Worm (Caenorhabditis elegans) whole organism, young adult: ENCODE measurements around the gene gbh-2.

Experiments used
- B0336.3 ChIP-seq: fragments of 200-800 bp; sonication (Bioruptor generic); IDR thresholded peaks from 2 replicates; pipeline ENCODE4 v1.3.6; 2022; ENCODE audit warnings: missing genetic modification characterization, missing compliant biosample characterization
- C17E4.6 ChIP-seq: fragments of 200-800 bp; sonication (Bioruptor generic); IDR thresholded peaks from 2 replicates; pipeline ENCODE4 v1.3.6; 2022; ENCODE audit warnings: missing genetic modification reagents, missing genetic modification characterization, missing compliant biosample characterization
- D2030.7 ChIP-seq: fragments of 200-800 bp; sonication (Bioruptor generic); IDR thresholded peaks from 2 replicates; pipeline ENCODE4 v1.3.6; 2022; ENCODE audit warnings: missing genetic modification reagents, missing genetic modification characterization, missing compliant biosample characterization
- F10E7.11 ChIP-seq: sonication (generic microtip); optimal IDR thresholded peaks from 2 replicates; lab custom pipeline; 2017; ENCODE audit warnings: mild to moderate bottlenecking, missing genetic modification characterization, moderate library complexity, missing compliant biosample characterization
- F49E8.2 ChIP-seq: sonication (generic microtip); optimal IDR thresholded peaks from 3 replicates; lab custom pipeline; 2017; ENCODE audit warnings: missing genetic modification characterization, mild to moderate bottlenecking, missing compliant biosample characterization, antibody characterized with exemption, moderate library complexity; ENCODE audit not compliant: insufficient read depth
- F57C9.4 ChIP-seq: sonication (generic microtip); optimal IDR thresholded peaks from 2 replicates; lab custom pipeline; 2017; ENCODE audit warnings: mild to moderate bottlenecking, missing genetic modification characterization, missing compliant biosample characterization
- T26A5.8 ChIP-seq: sonication (generic microtip); optimal IDR thresholded peaks from 2 replicates; lab custom pipeline; 2016; ENCODE audit warnings: missing genetic modification characterization, missing compliant biosample characterization
- Y53G8AR.9 ChIP-seq: fragments of 200-800 bp; sonication (Bioruptor generic); conservative IDR thresholded peaks from 2 replicates; pipeline ENCODE4 v1.3.6; 2022; ENCODE audit warnings: missing genetic modification reagents, missing genetic modification characterization, missing compliant biosample characterization
- Y79H2A.3 ChIP-seq: fragments of 200-800 bp; sonication (Bioruptor generic); conservative IDR thresholded peaks from 2 replicates; pipeline ENCODE4 v1.3.6; 2022; ENCODE audit warnings: missing genetic modification reagents, missing genetic modification characterization, missing compliant biosample characterization
- aptf-2 ChIP-seq: fragments of 200-800 bp; sonication (Bioruptor generic); conservative IDR thresholded peaks from 2 replicates; pipeline ENCODE4 v1.3.6; 2022; ENCODE audit warnings: missing genetic modification reagents, missing genetic modification characterization, missing compliant biosample characterization
- aptf-3 ChIP-seq: fragments of 200-800 bp; sonication (Bioruptor generic); IDR thresholded peaks from 2 replicates; pipeline ENCODE4 v1.3.6; 2022; ENCODE audit warnings: missing genetic modification characterization, missing compliant biosample characterization
- atf-7 ChIP-seq: sonication (generic microtip); optimal IDR thresholded peaks from 2 replicates; lab custom pipeline; 2017; ENCODE audit warnings: mild to moderate bottlenecking, missing genetic modification characterization, missing compliant biosample characterization
- attf-3 ChIP-seq: fragments of 200-800 bp; sonication (Bioruptor generic); conservative IDR thresholded peaks from 2 replicates; pipeline ENCODE4 v1.3.6; 2022; ENCODE audit warnings: missing genetic modification reagents, missing genetic modification characterization, missing compliant biosample characterization
- attf-6 ChIP-seq: fragments of 200-800 bp; sonication (Bioruptor generic); IDR thresholded peaks from 2 replicates; pipeline ENCODE4 v1.3.6; 2022; ENCODE audit warnings: missing genetic modification reagents, missing genetic modification characterization, missing compliant biosample characterization
- bed-1 ChIP-seq: fragments of 200-800 bp; sonication (Bioruptor generic); IDR thresholded peaks from 2 replicates; pipeline ENCODE4 v1.3.6; 2022; ENCODE audit warnings: missing genetic modification reagents, missing genetic modification characterization, missing compliant biosample characterization
- ceh-100 ChIP-seq: fragments of 200-800 bp; sonication (Bioruptor generic); IDR thresholded peaks from 2 replicates; pipeline ENCODE4 v1.3.6; 2022; ENCODE audit warnings: missing genetic modification reagents, missing genetic modification characterization, missing compliant biosample characterization
- ceh-40 ChIP-seq: fragments of 200-800 bp; sonication (Bioruptor generic); IDR thresholded peaks from 2 replicates; pipeline ENCODE4 v1.3.6; 2022; ENCODE audit warnings: missing genetic modification characterization, missing compliant biosample characterization
- ceh-79 ChIP-seq: sonication (generic microtip); optimal IDR thresholded peaks from 2 replicates; lab custom pipeline; 2017; ENCODE audit warnings: mild to moderate bottlenecking, missing genetic modification characterization, missing compliant biosample characterization
- chd-7 ChIP-seq: sonication (generic microtip); optimal IDR thresholded peaks from 2 replicates; lab custom pipeline; 2016; ENCODE audit warnings: mild to moderate bottlenecking, missing genetic modification characterization, moderate library complexity, missing compliant biosample characterization
- dpl-1 ChIP-seq: fragments of 150-350 bp; optimal IDR thresholded peaks from 2 replicates; lab custom pipeline; 2014; ENCODE audit warnings: missing biosample characterization, missing genetic modification reagents, missing genetic modification characterization
- egl-44 ChIP-seq: fragments of 200-800 bp; sonication (Bioruptor generic); IDR thresholded peaks from 2 replicates; pipeline ENCODE4 v1.3.6; 2022; ENCODE audit warnings: missing genetic modification reagents, missing genetic modification characterization, missing compliant biosample characterization
- hlh-12 ChIP-seq: sonication (generic microtip); optimal IDR thresholded peaks from 2 replicates; lab custom pipeline; 2016; ENCODE audit warnings: missing genetic modification characterization, missing compliant biosample characterization
- hsf-1 ChIP-seq: fragments of 200-800 bp; sonication (Bioruptor generic); IDR thresholded peaks from 2 replicates; pipeline ENCODE4 v1.3.6; 2022; ENCODE audit warnings: missing genetic modification reagents, missing genetic modification characterization, missing compliant biosample characterization
- lag-1 ChIP-seq: fragments of 200-800 bp; sonication (Bioruptor generic); IDR thresholded peaks from 2 replicates; pipeline ENCODE4 v1.3.6; 2022; ENCODE audit warnings: missing genetic modification reagents, missing genetic modification characterization, missing compliant biosample characterization
- lin-26 ChIP-seq: fragments of 200-800 bp; sonication (Bioruptor generic); IDR thresholded peaks from 2 replicates; pipeline ENCODE4 v1.3.6; 2022; ENCODE audit warnings: missing genetic modification reagents, missing genetic modification characterization, missing compliant biosample characterization
- lin-54 ChIP-seq: fragments of 200-800 bp; sonication (Bioruptor generic); optimal IDR thresholded peaks from 2 replicates; lab custom pipeline; 2018; ENCODE audit warnings: mild to moderate bottlenecking, missing genetic modification characterization, missing compliant biosample characterization
- lsl-1 ChIP-seq: fragments of 200-800 bp; sonication (Bioruptor generic); optimal IDR thresholded peaks from 2 replicates; lab custom pipeline; 2018; ENCODE audit warnings: mild to moderate bottlenecking, missing genetic modification characterization, moderate library complexity, missing compliant biosample characterization
- lsy-27 ChIP-seq: sonication (generic microtip); optimal IDR thresholded peaks from 2 replicates; lab custom pipeline; 2017; ENCODE audit warnings: missing genetic modification characterization, mild to moderate bottlenecking, missing compliant biosample characterization, antibody characterized with exemption, missing genotype, borderline replicate concordance; ENCODE audit not compliant: insufficient read depth
- madf-10 ChIP-seq: sonication (generic microtip); optimal IDR thresholded peaks from 2 replicates; lab custom pipeline; 2016; ENCODE audit warnings: mild to moderate bottlenecking, missing genetic modification characterization, missing compliant biosample characterization
- madf-6 ChIP-seq: fragments of 200-800 bp; sonication (Bioruptor generic); IDR thresholded peaks from 2 replicates; pipeline ENCODE4 v1.3.6; 2022; ENCODE audit warnings: missing genetic modification reagents, missing genetic modification characterization, missing compliant biosample characterization
- mes-4 ChIP-seq: sonication (generic microtip); optimal IDR thresholded peaks from 2 replicates; lab custom pipeline; 2016; ENCODE audit warnings: missing genotype, missing genetic modification characterization, missing compliant biosample characterization
- nfya-2 ChIP-seq: fragments of 200-800 bp; sonication (Bioruptor generic); IDR thresholded peaks from 2 replicates; pipeline ENCODE4 v1.3.6; 2022; ENCODE audit warnings: missing genetic modification reagents, missing genetic modification characterization, missing compliant biosample characterization
- nhr-120 ChIP-seq: fragments of 200-800 bp; sonication (Bioruptor generic); IDR thresholded peaks from 2 replicates; pipeline ENCODE4 v1.3.6; 2022; ENCODE audit warnings: missing genetic modification characterization, missing compliant biosample characterization
- repo-1 ChIP-seq: sonication (generic microtip); optimal IDR thresholded peaks from 2 replicates; lab custom pipeline; 2017; ENCODE audit warnings: mild to moderate bottlenecking, missing genetic modification characterization, missing compliant biosample characterization
- snpc-1.1 ChIP-seq: sonication (generic microtip); optimal IDR thresholded peaks from 2 replicates; lab custom pipeline; 2017; ENCODE audit warnings: missing genetic modification characterization, mild to moderate bottlenecking, missing compliant biosample characterization, antibody characterized with exemption, moderate library complexity, missing genotype, missing genetic modification reagents; ENCODE audit not compliant: insufficient read depth
- somi-1 ChIP-seq: fragments of 200-800 bp; sonication (Bioruptor generic); optimal IDR thresholded peaks from 2 replicates; lab custom pipeline; 2018; ENCODE audit warnings: mild to moderate bottlenecking, missing genetic modification characterization, missing compliant biosample characterization
- sptf-2 ChIP-seq: fragments of 200-800 bp; sonication (Bioruptor generic); optimal IDR thresholded peaks from 2 replicates; lab custom pipeline; 2018; ENCODE audit warnings: mild to moderate bottlenecking, missing genetic modification characterization, missing compliant biosample characterization
- tlf-1 ChIP-seq: fragments of 200-800 bp; sonication (Bioruptor generic); optimal IDR thresholded peaks from 2 replicates; lab custom pipeline; 2018; ENCODE audit warnings: mild to moderate bottlenecking, missing genetic modification characterization, missing compliant biosample characterization
- unc-130 ChIP-seq: sonication (generic microtip); optimal IDR thresholded peaks from 2 replicates; lab custom pipeline; 2016; ENCODE audit warnings: missing genetic modification reagents, missing genetic modification characterization, missing compliant biosample characterization
- unc-62 ChIP-seq: fragments of 150-350 bp; optimal IDR thresholded peaks from 2 replicates; lab custom pipeline; 2014; ENCODE audit warnings: missing biosample characterization, missing genetic modification reagents, missing genetic modification characterization
- ztf-18 ChIP-seq: sonication (generic microtip); optimal IDR thresholded peaks from 2 replicates; lab custom pipeline; 2016; ENCODE audit warnings: missing genotype, mild to moderate bottlenecking, missing genetic modification characterization, missing compliant biosample characterization
- ztf-3 ChIP-seq: fragments of 200-800 bp; sonication (Bioruptor generic); optimal IDR thresholded peaks from 2 replicates; lab custom pipeline; 2018; ENCODE audit warnings: mild to moderate bottlenecking, missing genetic modification characterization, missing compliant biosample characterization

gbh-2 gene

DNA sequence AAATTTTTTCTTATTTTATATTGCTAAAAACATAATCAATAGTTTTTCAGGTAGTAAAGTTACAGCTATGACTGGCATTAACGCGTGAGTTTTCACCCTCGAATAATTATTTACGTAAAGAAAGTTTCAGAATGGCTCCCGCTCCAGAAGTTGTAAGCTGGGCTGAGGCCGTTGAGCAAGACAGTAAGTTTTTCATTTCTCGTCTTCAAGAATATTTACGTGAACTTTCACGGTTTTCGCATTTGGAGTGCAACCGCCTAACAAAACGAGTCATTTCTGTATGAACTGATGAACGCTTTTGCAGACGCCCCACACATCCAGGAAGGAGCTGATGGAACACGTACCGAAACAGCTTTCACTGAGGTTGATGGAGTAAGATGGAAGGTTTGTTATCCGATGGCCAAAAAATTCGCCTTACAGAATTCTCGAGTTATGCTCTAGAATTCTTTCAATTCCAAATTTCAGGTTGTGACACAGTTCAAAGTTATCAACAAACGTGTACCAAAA, 42.9 kb upstream of the gbh-2 start, which contains the start of gene eif-3.G:
Gene eif-3.G (plus strand): TSS at position 51 of the 507 bp plus-strand sequence.
- TF ChIP-seq attf-3 (GFP tag; lab: Robert Waterston, UW) (no peak), atf-7 (tag; lab: Kevin White, UChicago) (no peak), snpc-1.1 (tag; lab: Kevin White, UChicago) (no peak), T26A5.8 (no peak), hsf-1 (GFP tag; lab: Robert Waterston, UW) (0 out of 2 replicates have a peak, but pooled peaks have one; percentile 39), D2030.7 (GFP tag; lab: Robert Waterston, UW) (peak; percentile 34; the same call in 1 of the 2 replicates), aptf-2 (GFP tag; lab: Robert Waterston, UW) (no peak), ceh-40 (no peak), repo-1 (tag; lab: Kevin White, UChicago) (no peak), egl-44 (no peak), ceh-100 (GFP tag; lab: Robert Waterston, UW) (no peak), lsy-27 (no peak), somi-1 (GFP tag; lab: Kevin White, UChicago) (no peak), lsl-1 (GFP tag; lab: Kevin White, UChicago) (no peak), F57C9.4 (tag; lab: Kevin White, UChicago) (no peak), dpl-1 (GFP tag; lab: Kevin White, UChicago) (no peak), ztf-3 (GFP tag; lab: Kevin White, UChicago) (no peak), sptf-2 (no peak), tlf-1 (GFP tag; lab: Kevin White, UChicago) (no peak), mes-4 (tag; lab: Kevin White, UChicago) (no peak), F10E7.11 (tag; lab: Kevin White, UChicago) (no peak), C17E4.6 (GFP tag; lab: Robert Waterston, UW) (no peak), nhr-120 (GFP tag; lab: Robert Waterston, UW) (no peak), attf-6 (GFP tag; lab: Robert Waterston, UW) (no peak), chd-7 (no peak), madf-10 (tag; lab: Kevin White, UChicago) (no peak), B0336.3 (GFP tag; lab: Robert Waterston, UW) (no peak), unc-62 (GFP tag; lab: Kevin White, UChicago) (no peak), lin-26 (0 out of 2 replicates have a peak, but pooled peaks have one; percentile 22), aptf-3 (GFP tag; lab: Robert Waterston, UW) (no peak), lag-1 (GFP tag; lab: Robert Waterston, UW) (no peak), hlh-12 (tag; lab: Kevin White, UChicago) (no peak), madf-6 (GFP tag; lab: Robert Waterston, UW) (peak; percentile 50), ztf-18 (no peak), lin-54 (peak; percentile 17), Y79H2A.3 (no peak), F49E8.2 (tag; lab: Kevin White, UChicago) (no peak), bed-1 (no peak), unc-130 (GFP tag; lab: Kevin White, UChicago) (no peak), Y53G8AR.9 (GFP tag; lab: Robert Waterston, UW) (peak; percentile 51), ceh-79 (tag; lab: Kevin White, UChicago) (no peak), nfya-2 (no peak)
